Worm (Caenorhabditis elegans): ENCODE data around the gene K02C4.3.

ce11 chrII:8059532-8059931 is 27.1 kb downstream of the K02C4.3 start:
- TF ChIP-seq him-1 (tag; optimal IDR thresholded peaks at IDR 0.05) (no peak), dao-5 (tag; optimal IDR thresholded peaks at IDR 0.05) (no peak), W03F9.2 (tag; optimal IDR thresholded peaks at IDR 0.05) (no peak)

Measured in whole organism, L4/young adult.